Worm (Caenorhabditis elegans): ENCODE results near the gene mtre-1.

- TF ChIP-seq aha-1 (tag) = no peak
- TF ChIP-seq skn-1 (tag; optimal IDR thresholded peaks at IDR 0.05) = no peak
- no peak for TF ChIP-seq snpc-4 (tag; optimal IDR thresholded peaks at IDR 0.05)
- TF ChIP-seq ceh-82 (tag; optimal IDR thresholded peaks at IDR 0.05) = no peak
- no peak for TF ChIP-seq nhr-25 (tag; optimal IDR thresholded peaks at IDR 0.05; ENCODE audit: borderline replicate concordance, insufficient read depth)
- TF ChIP-seq nhr-10 (tag; optimal IDR thresholded peaks at IDR 0.05) = no peak
- no peak for TF ChIP-seq lin-39 (tag; optimal IDR thresholded peaks at IDR 0.05)
These were observed 21.6 kb downstream of the mtre-1 start for ce11 chrII:8028730-8029129.

Data from whole organism, L4 larva.